Worm (Caenorhabditis elegans): ENCODE measurements around the gene gar-2.

Gene gar-2

ce11 chrIII:6268061-6268460, 41.1 kb upstream of the gar-2 start, which contains the start of gene srg-7:
TSS of gene srg-7 (minus strand) at chrIII:6268161.
- no peak for TF ChIP-seq nhr-25 (tag; optimal IDR thresholded peaks at IDR 0.05; ENCODE audit: borderline replicate concordance, insufficient read depth)
- TF ChIP-seq daf-16 (GFP tag; optimal IDR thresholded peaks at IDR 0.05): no peak
- TF ChIP-seq daf-16 (tag; optimal IDR thresholded peaks at IDR 0.05): no peak
- no peak for TF ChIP-seq zfp-2 (tag; optimal IDR thresholded peaks at IDR 0.05)
- no peak for TF ChIP-seq pqm-1 (tag; optimal IDR thresholded peaks at IDR 0.05)
- TF ChIP-seq lin-15B (tag; optimal IDR thresholded peaks at IDR 0.05): no peak
- TF ChIP-seq zip-11 (GFP tag; IDR thresholded peaks at IDR 0.05): no peak
- TF ChIP-seq ztf-7 (tag; optimal IDR thresholded peaks at IDR 0.05): no peak
- no peak for TF ChIP-seq R02D3.7 (tag; optimal IDR thresholded peaks at IDR 0.05)
- no peak for TF ChIP-seq unc-62 (GFP tag; optimal IDR thresholded peaks at IDR 0.05 in 1 of 2)
- no peak for TF ChIP-seq unc-62 (tag; optimal IDR thresholded peaks at IDR 0.05)
- no peak for TF ChIP-seq fos-1 (tag; optimal IDR thresholded peaks at IDR 0.05)
- TF ChIP-seq madf-5 (GFP tag; IDR thresholded peaks at IDR 0.05): no peak
- TF ChIP-seq mes-2 (tag; optimal IDR thresholded peaks at IDR 0.05; ENCODE audit: poor library complexity, severe bottlenecking): no peak
- no peak for TF ChIP-seq nhr-77 (tag; optimal IDR thresholded peaks at IDR 0.05)
- TF ChIP-seq ceh-82 (tag; optimal IDR thresholded peaks at IDR 0.05): no peak
- TF ChIP-seq ctbp-1 (GFP tag; IDR thresholded peaks at IDR 0.05): no peak
- no peak for TF ChIP-seq ama-1 (optimal IDR thresholded peaks at IDR 0.05)
- no peak for TF ChIP-seq rbr-2 (tag; optimal IDR thresholded peaks at IDR 0.05)

- no peak for TF ChIP-seq hlh-11 (tag; optimal IDR thresholded peaks at IDR 0.05)
- TF ChIP-seq unc-62 (GFP tag; optimal IDR thresholded peaks at IDR 0.05 in 1 of 2): peak in 1 of 2 experiments; percentile 47
- TF ChIP-seq unc-62 (tag; optimal IDR thresholded peaks at IDR 0.05): no peak
- TF ChIP-seq ceh-32 (tag; optimal IDR thresholded peaks at IDR 0.05; ENCODE audit: poor library complexity): no peak
- TF ChIP-seq mxl-3 (GFP tag; optimal IDR thresholded peaks at IDR 0.05): no peak
- TF ChIP-seq nhr-77 (tag; optimal IDR thresholded peaks at IDR 0.05): no peak
- TF ChIP-seq aha-1 (tag): peak; percentile 33
- no peak for TF ChIP-seq lim-7 (GFP tag; IDR thresholded peaks at IDR 0.05)
- TF ChIP-seq cey-2 (tag; optimal IDR thresholded peaks at IDR 0.05; ENCODE audit: borderline replicate concordance, insufficient read depth): no peak
- TF ChIP-seq ceh-28 (tag; optimal IDR thresholded peaks at IDR 0.05): no peak
- TF ChIP-seq lin-39 (tag; optimal IDR thresholded peaks at IDR 0.05): no peak
- TF ChIP-seq T20F7.1 (GFP tag; optimal IDR thresholded peaks at IDR 0.05): no peak
- no peak for TF ChIP-seq zag-1 (tag; optimal IDR thresholded peaks at IDR 0.05)
Measured at ce11 chrIII:6270277-6270676, 38.9 kb upstream of the gar-2 start, which contains the start of gene srg-3. TSS of gene srg-3 (minus strand) at chrIII:6270377.

DNA sequence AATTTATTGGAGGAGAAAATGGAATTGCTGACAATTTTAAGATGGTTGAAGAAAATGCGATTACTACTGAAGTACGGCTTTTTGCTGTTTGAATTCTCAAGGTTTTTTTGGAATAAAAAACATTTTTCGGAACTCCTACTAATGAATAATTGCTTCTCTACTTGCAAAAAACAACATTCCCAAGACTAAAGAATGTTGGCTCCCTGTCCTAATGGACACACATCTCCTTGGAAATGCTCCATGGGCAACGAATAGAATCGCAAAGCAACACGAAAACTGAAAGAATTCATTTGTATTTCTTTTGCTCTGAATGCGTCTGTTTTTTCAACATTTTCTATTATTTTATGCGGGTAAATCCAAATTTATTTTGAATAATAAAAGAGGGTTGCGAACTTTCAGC, 36.3 kb upstream of the gar-2 start, which contains the start of gene C18F10.2:
Gene C18F10.2, plus strand, starts transcription at position 301 of the 400 bp plus-strand sequence.
- TF ChIP-seq ZK337.2 (GFP tag; IDR thresholded peaks at IDR 0.05): no peak
- no peak for TF ChIP-seq hlh-11 (tag; optimal IDR thresholded peaks at IDR 0.05)
- no peak for TF ChIP-seq unc-62 (GFP tag; optimal IDR thresholded peaks at IDR 0.05 in 1 of 2)
- TF ChIP-seq unc-62 (tag; optimal IDR thresholded peaks at IDR 0.05): no peak
- no peak for TF ChIP-seq madf-9 (GFP tag; conservative IDR thresholded peaks at IDR 0.05)
- no peak for TF ChIP-seq T20F7.1 (GFP tag; optimal IDR thresholded peaks at IDR 0.05)
- TF ChIP-seq dmd-9 (GFP tag; IDR thresholded peaks at IDR 0.05): no peak
- TF ChIP-seq jun-1 (tag; optimal IDR thresholded peaks at IDR 0.05): no peak
- no peak for TF ChIP-seq snpc-1.2 (GFP tag; IDR thresholded peaks at IDR 0.05)

DNA sequence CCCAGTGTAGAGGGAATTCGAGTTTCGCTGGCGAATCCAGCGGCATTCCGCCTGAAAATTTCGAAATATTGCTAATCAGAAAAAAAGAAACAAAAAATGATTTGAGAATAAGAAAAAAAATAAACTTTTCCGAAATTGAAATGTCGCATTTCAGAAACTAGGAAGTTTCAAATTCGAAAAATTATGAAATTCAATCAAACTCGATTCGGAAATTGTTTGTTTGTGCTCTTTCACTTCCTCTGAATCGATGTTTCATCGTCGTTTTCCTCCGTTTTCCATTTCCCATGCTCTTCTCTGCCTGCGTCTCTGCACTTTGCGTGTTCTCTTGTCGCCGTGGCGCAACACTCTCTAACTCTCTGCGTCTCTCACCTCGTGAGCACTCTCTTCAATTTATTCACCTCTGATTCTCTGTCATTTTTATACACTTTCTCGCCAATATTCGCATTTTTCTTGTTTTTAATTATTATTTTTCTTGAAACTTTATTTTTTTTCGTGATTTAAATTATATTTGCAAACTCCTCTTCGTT, 30.8 kb upstream of the gar-2 start, which contains the start of gene C18F10.7:
Gene C18F10.7, minus strand, starts transcription at position 51 of the 527 bp plus-strand sequence.
- peak; percentile 1 for TF ChIP-seq nhr-102 (tag; optimal IDR thresholded peaks at IDR 0.05)
- peak in 1 of 2 experiments; percentile 45 for TF ChIP-seq lsy-2 (tag; optimal IDR thresholded peaks at IDR 0.05)
- peak; percentile 95 for TF ChIP-seq hlh-30 (tag; optimal IDR thresholded peaks at IDR 0.05; ENCODE audit: insufficient read depth)
- peak; percentile 21 for TF ChIP-seq nhr-6 (tag; optimal IDR thresholded peaks at IDR 0.05)
- peak; percentile 42 for TF ChIP-seq dpl-1 (GFP tag; optimal IDR thresholded peaks at IDR 0.05)
- TF ChIP-seq F49E8.2 (tag; optimal IDR thresholded peaks at IDR 0.05; ENCODE audit: borderline replicate concordance): peak; percentile 8
- TF ChIP-seq ces-1 (GFP tag; optimal IDR thresholded peaks at IDR 0.05): no peak
- TF ChIP-seq daf-12 (tag; optimal IDR thresholded peaks at IDR 0.05): no peak
- TF ChIP-seq D1046.2 (GFP tag; IDR thresholded peaks at IDR 0.05): no peak
- TF ChIP-seq ztf-11 (tag; optimal IDR thresholded peaks at IDR 0.05): no peak
- no peak for TF ChIP-seq ceh-44 (GFP tag; IDR thresholded peaks at IDR 0.05)
- peak; percentile 9 for TF ChIP-seq fkh-10 (GFP tag; optimal IDR thresholded peaks at IDR 0.05)
- TF ChIP-seq nhr-41 (GFP tag; IDR thresholded peaks at IDR 0.05): no peak
- TF ChIP-seq tra-1 (GFP tag; IDR thresholded peaks at IDR 0.05): no peak
- TF ChIP-seq aha-1 (tag): peak; percentile 94
